Fruit fly (Drosophila melanogaster) whole organism, pupa: ENCODE results near the gene CG45218.
A peak's percentile ranks its signal among the peaks of the same experiment; 100 is the strongest.

Experiments used
- CG10348 ChIP-seq: fragments of 200-800 bp; sonication (Bioruptor generic); IDR thresholded peaks from 2 replicates; pipeline ENCODE4 v1.3.6; 2022; ENCODE audit warnings: missing biosample characterization, missing genetic modification characterization
- CG12605 ChIP-seq: fragments of 200-800 bp; sonication (Bioruptor generic); IDR thresholded peaks from 2 replicates; pipeline ENCODE4 v1.3.6; 2022; ENCODE audit warnings: missing biosample characterization, missing genetic modification characterization
- CG13204 ChIP-seq: fragments of 200-800 bp; sonication (Bioruptor generic); optimal IDR thresholded peaks from 2 replicates; lab custom pipeline; 2018; ENCODE audit warnings: missing biosample characterization, mild to moderate bottlenecking, missing genetic modification characterization, moderate library complexity
- CG14655 ChIP-seq: fragments of 200-800 bp; sonication (Bioruptor generic); optimal IDR thresholded peaks from 3 replicates; lab custom pipeline; 2017; ENCODE audit warnings: mild to moderate bottlenecking, missing biosample characterization, missing genetic modification reagents, missing genetic modification characterization
- CG15710 ChIP-seq: fragments of 200-800 bp; sonication (Bioruptor generic); optimal IDR thresholded peaks from 2 replicates; lab custom pipeline; 2018; ENCODE audit warnings: missing biosample characterization, mild to moderate bottlenecking, missing genetic modification characterization, moderate library complexity
- CG17806 ChIP-seq: fragments of 200-800 bp; sonication (Bioruptor generic); optimal IDR thresholded peaks from 2 replicates; lab custom pipeline; 2018; ENCODE audit warnings: missing biosample characterization, mild to moderate bottlenecking, missing genetic modification characterization, moderate library complexity
- CG32121 ChIP-seq: fragments of 200-800 bp; sonication (Bioruptor generic); IDR thresholded peaks from 2 replicates; pipeline ENCODE4 v1.3.6; 2022; ENCODE audit warnings: missing biosample characterization, missing genetic modification characterization
- CG34367 ChIP-seq: fragments of 200-800 bp; sonication (Bioruptor generic); optimal IDR thresholded peaks from 2 replicates; lab custom pipeline; 2018; ENCODE audit warnings: missing biosample characterization, mild to moderate bottlenecking, missing genetic modification characterization
- CG4496 ChIP-seq: fragments of 200-800 bp; sonication (Bioruptor generic); IDR thresholded peaks from 3 replicates; pipeline ENCODE4 v1.3.6; 2022; ENCODE audit warnings: missing biosample characterization, missing genetic modification characterization
- CG8159 ChIP-seq: fragments of 200-800 bp; sonication (Bioruptor generic); optimal IDR thresholded peaks from 3 replicates; lab custom pipeline; 2018; ENCODE audit warnings: missing biosample characterization, mild to moderate bottlenecking, missing genetic modification characterization, moderate library complexity
- CG8301 ChIP-seq: fragments of 200-800 bp; sonication (Bioruptor generic); optimal IDR thresholded peaks from 2 replicates; lab custom pipeline; 2018; ENCODE audit warnings: missing biosample characterization, mild to moderate bottlenecking, missing genetic modification characterization
- CG9948 ChIP-seq: fragments of 200-800 bp; sonication (Bioruptor generic); optimal IDR thresholded peaks from 2 replicates; lab custom pipeline; 2018; ENCODE audit warnings: missing biosample characterization, mild to moderate bottlenecking, missing genetic modification characterization, moderate library complexity
- D1 ChIP-seq: fragments of 200-800 bp; sonication (Bioruptor generic); optimal IDR thresholded peaks from 2 replicates; lab custom pipeline; 2018; ENCODE audit warnings: missing biosample characterization, mild to moderate bottlenecking, missing genetic modification characterization, moderate library complexity
- EcR ChIP-seq: fragments of 200-800 bp; sonication (Bioruptor generic); optimal IDR thresholded peaks from 3 replicates; lab custom pipeline; 2019; ENCODE audit warnings: missing biosample characterization, missing genetic modification characterization, mild to moderate bottlenecking, moderate library complexity, missing genetic modification reagents
- Ets98B ChIP-seq: fragments of 200-800 bp; sonication (Bioruptor generic); IDR thresholded peaks from 2 replicates; pipeline ENCODE4 v1.3.6; 2022; ENCODE audit warnings: missing biosample characterization, missing genetic modification characterization
- Pif1A ChIP-seq: fragments of 200-800 bp; sonication (Bioruptor generic); optimal IDR thresholded peaks from 3 replicates; lab custom pipeline; 2016; ENCODE audit warnings: missing biosample characterization, missing genetic modification characterization
- Pif1B ChIP-seq: fragments of 200-800 bp; sonication (Bioruptor generic); optimal IDR thresholded peaks from 3 replicates; lab custom pipeline; 2016; ENCODE audit warnings: missing biosample characterization, missing genetic modification characterization
- Snoo ChIP-seq: fragments of 200-800 bp; sonication (Bioruptor generic); optimal IDR thresholded peaks from 3 replicates; lab custom pipeline; 2017; ENCODE audit warnings: missing biosample characterization, mild to moderate bottlenecking, missing genetic modification characterization, inconsistent platforms
- fd96Ca ChIP-seq: fragments of 200-800 bp; sonication (Bioruptor generic); IDR thresholded peaks from 3 replicates; pipeline ENCODE4 v1.3.6; 2022; ENCODE audit warnings: missing biosample characterization, missing genetic modification characterization
- gl ChIP-seq: fragments of 200-800 bp; sonication (Bioruptor generic); optimal IDR thresholded peaks from 2 replicates; lab custom pipeline; 2018; ENCODE audit warnings: missing biosample characterization, mild to moderate bottlenecking, missing genetic modification characterization
- rn ChIP-seq: fragments of 200-800 bp; sonication (Bioruptor generic); IDR thresholded peaks from 2 replicates; pipeline ENCODE4 v1.3.6; 2022; ENCODE audit warnings: missing biosample characterization, missing genetic modification characterization

CG45218 gene

dm6 chr3R:15289828-15290641, 564 bp downstream of the CG45218 start:
- TF ChIP-seq CG9948 (no peak), Ets98B (GFP tag; lab: Robert Waterston, UW) (no peak), CG34367 (no peak), Snoo (tag; lab: Kevin White, UChicago) (no peak), CG8301 (no peak), CG8159 (tag; lab: Kevin White, UChicago) (no peak), CG13204 (GFP tag; lab: Kevin White, UChicago) (no peak), rn (GFP tag; lab: Robert Waterston, UW) (no peak), EcR (GFP tag; lab: Kevin White, UChicago) (no peak), fd96Ca (no peak), CG15710 (tag; lab: Kevin White, UChicago) (no peak)

- TF ChIP-seq CG9948: no peak
- no peak for TF ChIP-seq Pif1B (GFP tag; lab: Kevin White, UChicago)
- no peak for TF ChIP-seq EcR (GFP tag; lab: Kevin White, UChicago)
- no peak for TF ChIP-seq CG8301
- TF ChIP-seq Pif1A (GFP tag; lab: Kevin White, UChicago): no peak
- TF ChIP-seq CG8159 (tag; lab: Kevin White, UChicago): no peak
- TF ChIP-seq CG32121 (GFP tag; lab: Robert Waterston, UW): no peak
- no peak for TF ChIP-seq Snoo (tag; lab: Kevin White, UChicago)
- no peak for TF ChIP-seq CG13204 (GFP tag; lab: Kevin White, UChicago)
- no peak for TF ChIP-seq Ets98B (GFP tag; lab: Robert Waterston, UW)
- TF ChIP-seq CG15710 (tag; lab: Kevin White, UChicago): no peak
- TF ChIP-seq gl (tag; lab: Kevin White, UChicago): no peak
- no peak for TF ChIP-seq CG14655 (GFP tag; lab: Kevin White, UChicago)
- no peak for TF ChIP-seq CG17806 (tag; lab: Kevin White, UChicago)
- TF ChIP-seq CG12605: no peak
- no peak for TF ChIP-seq CG4496 (GFP tag; lab: Robert Waterston, UW)
- no peak for TF ChIP-seq rn (GFP tag; lab: Robert Waterston, UW)
- no peak for TF ChIP-seq fd96Ca
Observed at dm6 chr3R:15288802-15289201, 1.8 kb downstream of the CG45218 start.

dm6 chr3R:15287763-15288162, 2.8 kb downstream of the CG45218 start:
- TF ChIP-seq CG12605 (no peak), Snoo (tag; lab: Kevin White, UChicago) (no peak), CG8159 (tag; lab: Kevin White, UChicago) (no peak), fd96Ca (no peak), CG34367 (no peak), CG32121 (GFP tag; lab: Robert Waterston, UW) (no peak), CG9948 (no peak), gl (tag; lab: Kevin White, UChicago) (no peak), CG13204 (GFP tag; lab: Kevin White, UChicago) (no peak), D1 (tag; lab: Kevin White, UChicago) (no peak), EcR (GFP tag; lab: Kevin White, UChicago) (no peak), CG14655 (GFP tag; lab: Kevin White, UChicago) (no peak), CG4496 (GFP tag; lab: Robert Waterston, UW) (no peak), Pif1A (GFP tag; lab: Kevin White, UChicago) (no peak), Ets98B (GFP tag; lab: Robert Waterston, UW) (no peak), rn (GFP tag; lab: Robert Waterston, UW) (no peak), CG10348 (GFP tag; lab: Robert Waterston, UW) (no peak), Pif1B (GFP tag; lab: Kevin White, UChicago) (no peak), CG15710 (tag; lab: Kevin White, UChicago) (no peak), CG8301 (no peak)

dm6 chr3R:15286693-15287041, 3.9 kb downstream of the CG45218 start:
- TF ChIP-seq CG10348 (GFP tag; lab: Robert Waterston, UW): no peak
- no peak for TF ChIP-seq D1 (tag; lab: Kevin White, UChicago)
- no peak for TF ChIP-seq EcR (GFP tag; lab: Kevin White, UChicago)
- no peak for TF ChIP-seq CG14655 (GFP tag; lab: Kevin White, UChicago)
- TF ChIP-seq CG32121 (GFP tag; lab: Robert Waterston, UW): no peak

dm6 chr3R:15286024-15286692, 4.4 kb downstream of the CG45218 start:
- peak; percentile 2 for TF ChIP-seq D1 (tag; lab: Kevin White, UChicago)
- TF ChIP-seq CG4496 (GFP tag; lab: Robert Waterston, UW): no peak
- no peak for TF ChIP-seq Pif1B (GFP tag; lab: Kevin White, UChicago)
- no peak for TF ChIP-seq rn (GFP tag; lab: Robert Waterston, UW)
- TF ChIP-seq fd96Ca: no peak
- TF ChIP-seq, all 21 proteins: peak for 1
